Fruit fly (Drosophila melanogaster): ENCODE data around the gene Pis.

- no peak for TF ChIP-seq CTCF (optimal IDR thresholded peaks at IDR 0.05)
- no peak for TF ChIP-seq CG8478 (optimal IDR thresholded peaks at IDR 0.05)
Measured at dm6 chrX:15709624-15709983, 6.0 kb upstream of the Pis start.

Data from S2 (cell line).